Worm (Caenorhabditis elegans) whole organism, L4 larva: ENCODE results near the gene R186.3.

Experiments used
- F10B5.3 ChIP-seq: sonication (generic microtip); optimal IDR thresholded peaks from 2 replicates; lab custom pipeline; 2016; ENCODE audit warnings: mild to moderate bottlenecking, missing genetic modification characterization, missing compliant biosample characterization
- F37D6.2 ChIP-seq: sonication (generic microtip); optimal IDR thresholded peaks from 2 replicates; lab custom pipeline; 2016; ENCODE audit warnings: mild to moderate bottlenecking, missing genetic modification characterization, missing compliant biosample characterization
- R02D3.7 ChIP-seq: fragments of 150-350 bp; sonication (generic microtip); optimal IDR thresholded peaks from 3 replicates; lab custom pipeline; 2014; ENCODE audit warnings: missing biosample characterization, missing genetic modification characterization
- T20F7.1 ChIP-seq: fragments of 200-800 bp; sonication (Bioruptor generic); optimal IDR thresholded peaks from 2 replicates; lab custom pipeline; 2018; ENCODE audit warnings: mild to moderate bottlenecking, missing genetic modification characterization, missing compliant biosample characterization
- Y105C5A.15 ChIP-seq: fragments of 200-800 bp; sonication (Bioruptor generic); IDR thresholded peaks from 2 replicates; pipeline ENCODE4 v1.3.6; 2022; ENCODE audit warnings: missing genetic modification characterization, missing compliant biosample characterization
- Y75B8A.6 ChIP-seq: fragments of 200-800 bp; sonication (Bioruptor generic); IDR thresholded peaks from 2 replicates; pipeline ENCODE4 v1.3.6; 2022; ENCODE audit warnings: missing genetic modification reagents, missing genetic modification characterization, missing compliant biosample characterization
- ZK337.2 ChIP-seq: fragments of 200-800 bp; sonication (Bioruptor generic); IDR thresholded peaks from 2 replicates; pipeline ENCODE4 v1.3.6; 2022; ENCODE audit warnings: missing genetic modification reagents, missing genetic modification characterization, missing compliant biosample characterization
- ZK546.5 ChIP-seq, 2 experiments: sonication (generic microtip); optimal IDR thresholded peaks; 2 replicates each; lab custom pipeline; 2017; ENCODE audit warnings: missing biosample characterization in 2 of 2, missing genetic modification characterization in 2 of 2
- ama-1 ChIP-seq: fragments of 150-350 bp; optimal IDR thresholded peaks from 2 replicates; lab custom pipeline; 2014; ENCODE audit warnings: inconsistent platforms, mixed read lengths
- arid-1 ChIP-seq: fragments of 200-800 bp; sonication (Bioruptor generic); conservative IDR thresholded peaks from 2 replicates; pipeline ENCODE4 v1.3.6; 2022; ENCODE audit warnings: missing genetic modification reagents, missing genetic modification characterization, missing compliant biosample characterization
- attf-4 ChIP-seq: sonication (generic microtip); optimal IDR thresholded peaks from 3 replicates; lab custom pipeline; 2017; ENCODE audit warnings: missing biosample characterization, missing genetic modification characterization
- ceh-20 ChIP-seq: fragments of 200-800 bp; sonication (Bioruptor generic); IDR thresholded peaks from 2 replicates; pipeline ENCODE4 v1.3.6; 2022; ENCODE audit warnings: missing genetic modification reagents, missing genetic modification characterization, missing compliant biosample characterization
- ceh-28 ChIP-seq: fragments of 150-350 bp; optimal IDR thresholded peaks from 2 replicates; lab custom pipeline; 2014; ENCODE audit warnings: missing biosample characterization, missing genetic modification reagents, missing genetic modification characterization
- ceh-44 ChIP-seq: fragments of 200-800 bp; sonication (Bioruptor generic); IDR thresholded peaks from 2 replicates; pipeline ENCODE4 v1.3.6; 2022; ENCODE audit warnings: missing genetic modification reagents, missing genetic modification characterization, missing compliant biosample characterization
- ceh-62 ChIP-seq: sonication (generic microtip); optimal IDR thresholded peaks from 2 replicates; lab custom pipeline; 2017; ENCODE audit warnings: missing biosample characterization, missing genetic modification characterization
- ceh-82 ChIP-seq: sonication (generic microtip); optimal IDR thresholded peaks from 2 replicates; lab custom pipeline; 2017; ENCODE audit warnings: missing biosample characterization, missing genetic modification characterization
- cey-2 ChIP-seq: sonication (generic microtip); optimal IDR thresholded peaks from 3 replicates; lab custom pipeline; 2017; ENCODE audit warnings: missing genetic modification characterization, mild to moderate bottlenecking, missing compliant biosample characterization, antibody characterized with exemption, borderline replicate concordance; ENCODE audit not compliant: insufficient read depth
- daf-12 ChIP-seq: fragments of 150-350 bp; optimal IDR thresholded peaks from 2 replicates; lab custom pipeline; 2014; ENCODE audit warnings: missing biosample characterization, missing genetic modification reagents, missing genetic modification characterization
- daf-16 ChIP-seq, 3 experiments: sonication (generic microtip); optimal IDR thresholded peaks; 2 replicates each; lab custom pipeline; 2016 to 2017; ENCODE audit warnings: missing genetic modification characterization in 3 of 3, missing genetic modification reagents in 3 of 3, mild to moderate bottlenecking in 2 of 3, missing compliant biosample characterization in 2 of 3, missing biosample characterization in 1 of 3, moderate library complexity in 1 of 3
- daf-8 ChIP-seq: fragments of 200-800 bp; sonication (Bioruptor generic); IDR thresholded peaks from 2 replicates; pipeline ENCODE4 v1.3.6; 2022; ENCODE audit warnings: missing genetic modification characterization, missing compliant biosample characterization
- duxl-1 ChIP-seq: sonication (generic microtip); optimal IDR thresholded peaks from 2 replicates; lab custom pipeline; 2016; ENCODE audit warnings: mild to moderate bottlenecking, missing genetic modification characterization, moderate library complexity, missing compliant biosample characterization; ENCODE audit not compliant: poor library complexity
- fkh-10 ChIP-seq: fragments of 150-350 bp; optimal IDR thresholded peaks from 2 replicates; lab custom pipeline; 2014; ENCODE audit warnings: missing biosample characterization, missing genetic modification reagents, missing genetic modification characterization
- gei-8 ChIP-seq: fragments of 200-800 bp; sonication (Bioruptor generic); optimal IDR thresholded peaks from 2 replicates; lab custom pipeline; 2018; ENCODE audit warnings: mild to moderate bottlenecking, missing genetic modification characterization, missing compliant biosample characterization
- hmg-1.1 ChIP-seq: fragments of 200-800 bp; sonication (Bioruptor generic); IDR thresholded peaks from 2 replicates; pipeline ENCODE4 v1.3.6; 2022; ENCODE audit warnings: missing genetic modification reagents, missing genetic modification characterization, missing compliant biosample characterization
- lin-1 ChIP-seq: fragments of 200-800 bp; sonication (Bioruptor generic); IDR thresholded peaks from 2 replicates; pipeline ENCODE4 v1.3.6; 2022; ENCODE audit warnings: missing genetic modification reagents, missing genetic modification characterization, missing compliant biosample characterization
- lin-13 ChIP-seq: fragments of 150-350 bp; optimal IDR thresholded peaks from 2 replicates; lab custom pipeline; 2014; ENCODE audit warnings: missing biosample characterization, missing genetic modification reagents, missing genetic modification characterization
- lin-29 ChIP-seq: fragments of 200-800 bp; sonication (Bioruptor generic); IDR thresholded peaks from 2 replicates; pipeline ENCODE4 v1.3.6; 2022; ENCODE audit warnings: missing genetic modification reagents, missing genetic modification characterization, missing compliant biosample characterization
- lin-39 ChIP-seq: fragments of 150-350 bp; optimal IDR thresholded peaks from 2 replicates; lab custom pipeline; 2014; ENCODE audit warnings: missing biosample characterization, missing genetic modification reagents, missing genetic modification characterization
- lsy-2 ChIP-seq, 2 experiments: fragments of 150-350 bp in 1 of 2; sonication (generic microtip) in 1 of 2; optimal IDR thresholded peaks; 2 replicates each; lab custom pipeline; 2014 to 2017; ENCODE audit warnings: missing biosample characterization in 2 of 2, missing genetic modification characterization in 2 of 2
- madf-5 ChIP-seq, 2 experiments: fragments of 200-800 bp; sonication (Bioruptor generic); IDR thresholded peaks; 2 replicates each; pipeline ENCODE4 v1.3.6; 2022; ENCODE audit warnings: missing compliant biosample characterization in 2 of 2, missing genetic modification characterization in 2 of 2
- mdl-1 ChIP-seq, 2 experiments: fragments of 150-350 bp in 1 of 2; sonication (generic microtip) in 1 of 2; optimal IDR thresholded peaks; 2 replicates each; lab custom pipeline; 2014 to 2017; ENCODE audit warnings: missing biosample characterization in 2 of 2, missing genetic modification characterization in 2 of 2
- mep-1 ChIP-seq: fragments of 150-350 bp; sonication (generic microtip); optimal IDR thresholded peaks from 3 replicates; lab custom pipeline; 2014; ENCODE audit warnings: missing biosample characterization, missing genetic modification characterization
- mes-2 ChIP-seq: sonication (generic microtip); optimal IDR thresholded peaks from 2 replicates; lab custom pipeline; 2016; ENCODE audit warnings: missing genotype, mild to moderate bottlenecking, missing genetic modification characterization, missing compliant biosample characterization; ENCODE audit not compliant: poor library complexity, severe bottlenecking
- mxl-2 ChIP-seq: fragments of 200-800 bp; sonication (Bioruptor generic); conservative IDR thresholded peaks from 2 replicates; pipeline ENCODE4 v1.3.6; 2022; ENCODE audit warnings: missing genetic modification reagents, missing genetic modification characterization, missing compliant biosample characterization
- nhr-10 ChIP-seq: fragments of 150-350 bp; optimal IDR thresholded peaks from 2 replicates; lab custom pipeline; 2014; ENCODE audit warnings: missing biosample characterization, missing genetic modification characterization
- nhr-102 ChIP-seq: sonication (generic microtip); optimal IDR thresholded peaks from 2 replicates; lab custom pipeline; 2016; ENCODE audit warnings: mild to moderate bottlenecking, missing genetic modification characterization, moderate library complexity, missing compliant biosample characterization
- nhr-11 ChIP-seq: fragments of 150-350 bp; optimal IDR thresholded peaks from 2 replicates; lab custom pipeline; 2014; ENCODE audit warnings: missing biosample characterization, missing genetic modification characterization
- nhr-237 ChIP-seq: sonication (generic microtip); optimal IDR thresholded peaks from 2 replicates; lab custom pipeline; 2017; ENCODE audit warnings: missing biosample characterization, missing genetic modification characterization
- nhr-28 ChIP-seq: fragments of 150-350 bp; optimal IDR thresholded peaks from 2 replicates; lab custom pipeline; 2014; ENCODE audit warnings: missing biosample characterization, missing genetic modification characterization
- nhr-41 ChIP-seq: fragments of 200-800 bp; sonication (Bioruptor generic); IDR thresholded peaks from 2 replicates; pipeline ENCODE4 v1.3.6; 2022; ENCODE audit warnings: missing genetic modification reagents, missing genetic modification characterization, missing compliant biosample characterization
- nhr-48 ChIP-seq: sonication (generic microtip); optimal IDR thresholded peaks from 2 replicates; lab custom pipeline; 2016; ENCODE audit warnings: mild to moderate bottlenecking, missing genetic modification characterization, missing compliant biosample characterization
- pha-4 ChIP-seq, 2 experiments: fragments of 150-350 bp in 1 of 2; fragments of 200-800 bp in 1 of 2; sonication (Bioruptor generic) in 1 of 2; IDR thresholded peaks in 1 of 2; optimal IDR thresholded peaks in 1 of 2; 2 replicates each; pipeline versions ENCODE4 v1.3.6 to Lab custom; 2014 to 2022; ENCODE audit warnings: missing genetic modification characterization in 2 of 2, missing genetic modification reagents in 2 of 2, missing biosample characterization in 1 of 2, missing compliant biosample characterization in 1 of 2
- pqm-1 ChIP-seq: sonication (generic microtip); optimal IDR thresholded peaks from 2 replicates; lab custom pipeline; 2017; ENCODE audit warnings: missing biosample characterization, missing genetic modification characterization
- sdz-12 ChIP-seq: fragments of 200-800 bp; sonication (Bioruptor generic); optimal IDR thresholded peaks from 2 replicates; lab custom pipeline; 2018; ENCODE audit warnings: mild to moderate bottlenecking, missing genetic modification characterization, missing compliant biosample characterization
- snpc-4 ChIP-seq: fragments of 150-350 bp; optimal IDR thresholded peaks from 2 replicates; lab custom pipeline; 2014; ENCODE audit warnings: missing biosample characterization, missing genetic modification characterization
- tag-97 ChIP-seq: fragments of 200-800 bp; sonication (Bioruptor generic); IDR thresholded peaks from 2 replicates; pipeline ENCODE4 v1.3.6; 2022; ENCODE audit warnings: missing genetic modification characterization, missing compliant biosample characterization
- tra-1 ChIP-seq: fragments of 200-800 bp; sonication (Bioruptor generic); IDR thresholded peaks from 2 replicates; pipeline ENCODE4 v1.3.6; 2022; ENCODE audit warnings: missing genetic modification reagents, missing genetic modification characterization, missing compliant biosample characterization
- zfp-3 ChIP-seq: fragments of 200-800 bp; sonication (Bioruptor generic); conservative IDR thresholded peaks from 2 replicates; pipeline ENCODE4 v1.3.6; 2022; ENCODE audit warnings: missing genetic modification reagents, missing genetic modification characterization, missing compliant biosample characterization
- zip-11 ChIP-seq: fragments of 200-800 bp; sonication (Bioruptor generic); IDR thresholded peaks from 2 replicates; pipeline ENCODE4 v1.3.6; 2022; ENCODE audit warnings: missing genetic modification characterization, missing compliant biosample characterization
- ztf-11 ChIP-seq: fragments of 150-350 bp; optimal IDR thresholded peaks from 2 replicates; lab custom pipeline; 2014; ENCODE audit warnings: missing biosample characterization, missing genetic modification characterization

The R186.3 gene

ce11 chrV:12950812-12951528 lies 16.0 kb downstream of the R186.3 start, which contains the start of the genes T16G1.9 and T16G1.18:
T16G1.9 (minus strand) TSS chrV:12950862.
T16G1.18 (plus strand) TSS chrV:12951304.
- TF ChIP-seq lin-39 (no peak), attf-4 (no peak), R02D3.7 (tag; lab: Kevin White, UChicago) (no peak), daf-8 (GFP tag; lab: Robert Waterston, UW) (no peak), gei-8 (no peak), pha-4 (GFP tag; IDR thresholded peaks at IDR 0.05; lab: Robert Waterston, UW) (no peak), pha-4 (tag; optimal IDR thresholded peaks at IDR 0.05; lab: Kevin White, UChicago) (no peak), lin-29 (GFP tag; lab: Robert Waterston, UW) (no peak), zfp-3 (GFP tag; lab: Robert Waterston, UW) (no peak), ceh-20 (GFP tag; lab: Robert Waterston, UW) (no peak), Y75B8A.6 (no peak), mep-1 (peak; percentile 64), ama-1 (no peak), lsy-2 (tag; optimal IDR thresholded peaks at IDR 0.05; lab: Kevin White, UChicago) (peak in 1 of 2 experiments; percentile 69), cey-2 (tag; lab: Kevin White, UChicago) (no peak), daf-16 (GFP tag; optimal IDR thresholded peaks at IDR 0.05; lab: Kevin White, UChicago) (no peak), daf-16 (tag; optimal IDR thresholded peaks at IDR 0.05; lab: Kevin White, UChicago) (peak; percentile 71), hmg-1.1 (peak; percentile 50), nhr-11 (no peak), pqm-1 (no peak), Y105C5A.15 (GFP tag; lab: Robert Waterston, UW) (no peak), mxl-2 (GFP tag; lab: Robert Waterston, UW) (no peak), nhr-10 (tag; lab: Kevin White, UChicago) (no peak), duxl-1 (tag; lab: Kevin White, UChicago) (no peak), fkh-10 (GFP tag; lab: Kevin White, UChicago) (no peak), tag-97 (GFP tag; lab: Robert Waterston, UW) (no peak), sdz-12 (GFP tag; lab: Kevin White, UChicago) (no peak), daf-12 (no peak), zip-11 (GFP tag; lab: Robert Waterston, UW) (no peak), lin-1 (GFP tag; lab: Robert Waterston, UW) (no peak), nhr-102 (tag; lab: Kevin White, UChicago) (no peak), lin-13 (GFP tag; lab: Kevin White, UChicago) (peak; percentile 50), T20F7.1 (GFP tag; lab: Kevin White, UChicago) (peak; percentile 85), ZK546.5 (tag; optimal IDR thresholded peaks at IDR 0.05; lab: Kevin White, UChicago) (no peak), ceh-62 (tag; lab: Kevin White, UChicago) (no peak), snpc-4 (tag; lab: Kevin White, UChicago) (no peak), mdl-1 (tag; optimal IDR thresholded peaks at IDR 0.05; lab: Kevin White, UChicago) (no peak), ZK337.2 (no peak), nhr-28 (tag; lab: Kevin White, UChicago) (peak; percentile 34), ztf-11 (no peak), arid-1 (GFP tag; lab: Robert Waterston, UW) (no peak), nhr-237 (tag; lab: Kevin White, UChicago) (no peak), F10B5.3 (no peak), nhr-41 (no peak), F37D6.2 (tag; lab: Kevin White, UChicago) (no peak), ceh-28 (no peak), ceh-44 (GFP tag; lab: Robert Waterston, UW) (no peak), mes-2 (tag; lab: Kevin White, UChicago) (peak; percentile 80), ceh-82 (tag; lab: Kevin White, UChicago) (no peak), madf-5 (GFP tag; IDR thresholded peaks at IDR 0.05; lab: Robert Waterston, UW) (no peak), nhr-48 (tag; lab: Kevin White, UChicago) (no peak), tra-1 (GFP tag; lab: Robert Waterston, UW) (no peak)
